Worm (Caenorhabditis elegans): ENCODE data around the gene nspe-7.

The nspe-7 gene

ce11 chrII:12657620-12658019, 30.6 kb downstream of the nspe-7 start:
- no peak for TF ChIP-seq ztf-16 (tag; optimal IDR thresholded peaks at IDR 0.05)
- TF ChIP-seq che-1 (tag; optimal IDR thresholded peaks at IDR 0.05), result no peak
- TF ChIP-seq ceh-14 (tag; optimal IDR thresholded peaks at IDR 0.05), result peak; percentile 63
- TF ChIP-seq ceh-45 (GFP tag; IDR thresholded peaks at IDR 0.05), result no peak
- no peak for TF ChIP-seq fkh-10 (GFP tag; optimal IDR thresholded peaks at IDR 0.05)
- TF ChIP-seq nfya-1 (tag; optimal IDR thresholded peaks at IDR 0.05), result no peak
- no peak for TF ChIP-seq unc-55 (GFP tag; optimal IDR thresholded peaks at IDR 0.05)
- TF ChIP-seq ref-2 (tag; optimal IDR thresholded peaks at IDR 0.05), result no peak

ce11 chrII:12658409-12658808, 31.4 kb downstream of the nspe-7 start:
- TF ChIP-seq ceh-19 (GFP tag; optimal IDR thresholded peaks at IDR 0.05), result no peak
- TF ChIP-seq sox-4 (tag; optimal IDR thresholded peaks at IDR 0.05), result no peak
- no peak for TF ChIP-seq dve-1 (tag; optimal IDR thresholded peaks at IDR 0.05)
- TF ChIP-seq ceh-2 (tag; optimal IDR thresholded peaks at IDR 0.05), result no peak
- no peak for TF ChIP-seq ceh-18 (tag; optimal IDR thresholded peaks at IDR 0.05)
- TF ChIP-seq pros-1 (tag; optimal IDR thresholded peaks at IDR 0.05), result no peak
- no peak for TF ChIP-seq ceh-6 (GFP tag; optimal IDR thresholded peaks at IDR 0.05)

- peak; percentile 36 for TF ChIP-seq ceh-31 (tag; optimal IDR thresholded peaks at IDR 0.05)
- peak; percentile 47 for TF ChIP-seq unc-42 (tag; optimal IDR thresholded peaks at IDR 0.05)
- TF ChIP-seq C38D4.7 (GFP tag; optimal IDR thresholded peaks at IDR 0.05), result no peak
- TF ChIP-seq hlh-8 (tag; optimal IDR thresholded peaks at IDR 0.05), result peak; percentile 80
- peak; percentile 24 for TF ChIP-seq rnt-1 (tag; optimal IDR thresholded peaks at IDR 0.05)
- peak; percentile 81 for TF ChIP-seq dve-1 (tag; optimal IDR thresholded peaks at IDR 0.05)
- TF ChIP-seq K09A11.1 (tag; optimal IDR thresholded peaks at IDR 0.05; ENCODE audit: insufficient read depth), result no peak
- TF ChIP-seq ceh-34 (tag; optimal IDR thresholded peaks at IDR 0.05), result no peak
- TF ChIP-seq unc-3 (GFP tag; conservative IDR thresholded peaks at IDR 0.05), result no peak
- no peak for TF ChIP-seq unc-3 (tag; optimal IDR thresholded peaks at IDR 0.05)
- TF ChIP-seq ceh-30 (tag; optimal IDR thresholded peaks at IDR 0.05), result no peak
- peak; percentile 73 for TF ChIP-seq ceh-18 (tag; optimal IDR thresholded peaks at IDR 0.05)
- no peak for TF ChIP-seq lim-6 (tag; optimal IDR thresholded peaks at IDR 0.05)
- no peak for TF ChIP-seq tbx-2 (tag; optimal IDR thresholded peaks at IDR 0.05)
- TF ChIP-seq nhr-232 (tag; optimal IDR thresholded peaks at IDR 0.05), result no peak
Observed at ce11 chrII:12659676-12660371, 32.8 kb downstream of the nspe-7 start.

ce11 chrII:12661930-12662329, 34.9 kb downstream of the nspe-7 start:
- TF ChIP-seq ceh-22 (tag; optimal IDR thresholded peaks at IDR 0.05), result no peak
- TF ChIP-seq ceh-31 (tag; optimal IDR thresholded peaks at IDR 0.05), result peak; percentile 30

ce11 chrII:12665019-12665418, 38.0 kb downstream of the nspe-7 start:
- TF ChIP-seq unc-42 (tag; optimal IDR thresholded peaks at IDR 0.05) (peak; percentile 43), hlh-13 (GFP tag; optimal IDR thresholded peaks at IDR 0.05) (no peak), ceh-14 (tag; optimal IDR thresholded peaks at IDR 0.05) (peak; percentile 64), ceh-31 (tag; optimal IDR thresholded peaks at IDR 0.05) (peak; percentile 35)

- TF ChIP-seq unc-42 (tag; optimal IDR thresholded peaks at IDR 0.05) (no peak), rnt-1 (tag; optimal IDR thresholded peaks at IDR 0.05) (no peak), hlh-6 (tag; optimal IDR thresholded peaks at IDR 0.05) (no peak), fkh-6 (tag; optimal IDR thresholded peaks at IDR 0.05) (no peak), nhr-11 (tag; optimal IDR thresholded peaks at IDR 0.05) (no peak), ceh-31 (tag; optimal IDR thresholded peaks at IDR 0.05) (no peak), dve-1 (tag; optimal IDR thresholded peaks at IDR 0.05) (no peak), hlh-15 (tag; optimal IDR thresholded peaks at IDR 0.05) (no peak), ama-1 (optimal IDR thresholded peaks at IDR 0.05) (no peak), unc-3 (GFP tag; conservative IDR thresholded peaks at IDR 0.05) (no peak), unc-3 (tag; optimal IDR thresholded peaks at IDR 0.05) (no peak), syd-9 (tag; optimal IDR thresholded peaks at IDR 0.05) (no peak), dmd-4 (tag; optimal IDR thresholded peaks at IDR 0.05; ENCODE audit: borderline replicate concordance) (no peak), madf-2 (tag; optimal IDR thresholded peaks at IDR 0.05) (no peak), ceh-18 (tag; optimal IDR thresholded peaks at IDR 0.05) (no peak), pros-1 (tag; optimal IDR thresholded peaks at IDR 0.05) (no peak), odd-2 (tag; optimal IDR thresholded peaks at IDR 0.05) (no peak)
Observed at ce11 chrII:12666042-12666441, 39.1 kb downstream of the nspe-7 start.

Measured in whole organism, late embryonic.